Fruit fly (Drosophila melanogaster) whole organism, embryonic: ENCODE data around the gene superdeath.

Experiments
- Adf1 ChIP-seq: fragments of 200-800 bp; sonication (Bioruptor generic); IDR thresholded peaks from 2 replicates; pipeline ENCODE4 v1.3.6; 2022; ENCODE audit warnings: missing biosample characterization, missing genetic modification characterization
- B-H2 ChIP-seq: fragments of 200-800 bp; sonication (Bioruptor generic); optimal IDR thresholded peaks from 2 replicates; lab custom pipeline; 2018; ENCODE audit warnings: missing biosample characterization, mild to moderate bottlenecking, missing genetic modification characterization
- Bteb2 ChIP-seq: fragments of 200-800 bp; sonication (Bioruptor generic); optimal IDR thresholded peaks from 2 replicates; lab custom pipeline; 2016; ENCODE audit warnings: missing biosample characterization, missing genetic modification characterization
- C15 ChIP-seq: fragments of 200-800 bp; sonication (Bioruptor generic); IDR thresholded peaks from 3 replicates; pipeline ENCODE4 v1.3.6; 2022; ENCODE audit warnings: missing biosample characterization, missing genetic modification characterization
- CG10431 ChIP-seq: fragments of 200-800 bp; sonication (Bioruptor generic); optimal IDR thresholded peaks from 3 replicates; lab custom pipeline; 2018; ENCODE audit warnings: missing biosample characterization, mild to moderate bottlenecking, missing genetic modification characterization
- CG11398 ChIP-seq: fragments of 200-800 bp; sonication (Bioruptor generic); optimal IDR thresholded peaks from 2 replicates; lab custom pipeline; 2016; ENCODE audit warnings: missing biosample characterization, missing genetic modification characterization
- CG14710 ChIP-seq: fragments of 200-800 bp; sonication (Bioruptor generic); optimal IDR thresholded peaks from 3 replicates; lab custom pipeline; 2019; ENCODE audit warnings: missing biosample characterization, mild to moderate bottlenecking, missing genetic modification characterization, moderate library complexity
- CG16779 ChIP-seq: fragments of 200-800 bp; sonication (Bioruptor generic); IDR thresholded peaks from 2 replicates; pipeline ENCODE4 v1.3.6; 2022; ENCODE audit warnings: missing biosample characterization, missing genetic modification characterization
- CG16863 ChIP-seq: fragments of 200-800 bp; sonication (Bioruptor generic); optimal IDR thresholded peaks from 3 replicates; lab custom pipeline; 2016; ENCODE audit warnings: missing biosample characterization, missing genetic modification characterization
- CG17361 ChIP-seq: fragments of 200-800 bp; sonication (Bioruptor generic); IDR thresholded peaks from 3 replicates; pipeline ENCODE4 v1.3.6; 2022; ENCODE audit warnings: missing biosample characterization, missing genetic modification characterization
- CG17385 ChIP-seq: fragments of 200-800 bp; sonication (Bioruptor generic); optimal IDR thresholded peaks from 3 replicates; lab custom pipeline; 2018; ENCODE audit warnings: missing biosample characterization, mild to moderate bottlenecking, missing genetic modification characterization
- CG18262 ChIP-seq: fragments of 200-800 bp; optimal IDR thresholded peaks from 3 replicates; lab custom pipeline; 2019; ENCODE audit warnings: missing biosample characterization, mild to moderate bottlenecking, missing genetic modification characterization, moderate library complexity
- CG18764 ChIP-seq: fragments of 200-800 bp; sonication (Bioruptor generic); optimal IDR thresholded peaks from 3 replicates; lab custom pipeline; 2016; ENCODE audit warnings: missing biosample characterization, missing genetic modification characterization
- CG3281 ChIP-seq: fragments of 200-800 bp; sonication (Bioruptor generic); optimal IDR thresholded peaks from 3 replicates; lab custom pipeline; 2017; ENCODE audit warnings: missing biosample characterization, mild to moderate bottlenecking, missing genetic modification characterization
- CG33213 ChIP-seq: fragments of 200-800 bp; sonication (Bioruptor generic); optimal IDR thresholded peaks from 3 replicates; lab custom pipeline; 2016; ENCODE audit warnings: missing biosample characterization, missing genetic modification characterization
- CG3407 ChIP-seq: fragments of 200-800 bp; sonication (Bioruptor generic); optimal IDR thresholded peaks from 2 replicates; lab custom pipeline; 2018; ENCODE audit warnings: missing biosample characterization, mild to moderate bottlenecking, missing genetic modification characterization
- CG4424 ChIP-seq: fragments of 200-800 bp; sonication (Bioruptor generic); optimal IDR thresholded peaks from 3 replicates; lab custom pipeline; 2016; ENCODE audit warnings: missing biosample characterization, missing genetic modification characterization
- CG6272 ChIP-seq: fragments of 200-800 bp; sonication (Bioruptor generic); IDR thresholded peaks from 2 replicates; pipeline ENCODE4 v1.3.6; 2022; ENCODE audit warnings: missing biosample characterization, missing genetic modification characterization
- CG7987 ChIP-seq: fragments of 200-800 bp; sonication (Bioruptor generic); optimal IDR thresholded peaks from 2 replicates; lab custom pipeline; 2018; ENCODE audit warnings: missing biosample characterization, mild to moderate bottlenecking, missing genetic modification characterization, moderate library complexity
- CG9437 ChIP-seq: fragments of 200-800 bp; sonication (Bioruptor generic); optimal IDR thresholded peaks from 2 replicates; lab custom pipeline; 2018; ENCODE audit warnings: missing biosample characterization, mild to moderate bottlenecking, missing genetic modification characterization
- Chrac-16 ChIP-seq: fragments of 200-800 bp; sonication (Bioruptor generic); optimal IDR thresholded peaks from 3 replicates; lab custom pipeline; 2016; ENCODE audit warnings: missing biosample characterization, missing genetic modification characterization
- CkIIα-i1 ChIP-seq: fragments of 200-800 bp; sonication (Bioruptor generic); IDR thresholded peaks from 2 replicates; pipeline ENCODE4 v1.3.6; 2022; ENCODE audit warnings: missing biosample characterization, missing genetic modification characterization
- Deaf1 ChIP-seq: fragments of 200-800 bp; optimal IDR thresholded peaks from 3 replicates; lab custom pipeline; 2019; ENCODE audit warnings: missing biosample characterization, mild to moderate bottlenecking, missing genetic modification characterization, moderate library complexity
- Dref ChIP-seq: fragments of 200-800 bp; sonication (Bioruptor generic); IDR thresholded peaks from 2 replicates; pipeline ENCODE4 v1.3.6; 2022; ENCODE audit warnings: missing biosample characterization, missing genetic modification characterization
- Eip74EF ChIP-seq, 2 experiments: fragments of 200-800 bp in 1 of 2; fragments of >200 bp in 1 of 2; sonication (Bioruptor generic) in 1 of 2; optimal IDR thresholded peaks; 2 replicates each; lab custom pipeline; 2017 to 2019; ENCODE audit warnings: missing biosample characterization in 2 of 2, missing genetic modification characterization in 2 of 2, mild to moderate bottlenecking in 1 of 2, moderate library complexity in 1 of 2
- Fer3 ChIP-seq: fragments of 200-800 bp; sonication (Bioruptor generic); optimal IDR thresholded peaks from 2 replicates; lab custom pipeline; 2018; ENCODE audit warnings: missing biosample characterization, mild to moderate bottlenecking, missing genetic modification characterization, moderate library complexity
- Hr39 ChIP-seq: fragments of >200 bp; optimal IDR thresholded peaks from 2 replicates; lab custom pipeline; 2017
- Side ChIP-seq: fragments of 200-800 bp; sonication (Bioruptor generic); optimal IDR thresholded peaks from 2 replicates; lab custom pipeline; 2016; ENCODE audit warnings: missing biosample characterization, missing genetic modification characterization
- Sry-δ ChIP-seq: fragments of 200-800 bp; sonication (Bioruptor generic); optimal IDR thresholded peaks from 2 replicates; lab custom pipeline; 2016; ENCODE audit warnings: missing biosample characterization, missing genetic modification characterization
- ap ChIP-seq: fragments of 200-800 bp; sonication (Bioruptor generic); IDR thresholded peaks from 2 replicates; pipeline ENCODE4 v1.3.6; 2022; ENCODE audit warnings: missing biosample characterization, missing genetic modification characterization
- bbx ChIP-seq: fragments of 200-800 bp; sonication (Bioruptor generic); IDR thresholded peaks from 2 replicates; pipeline ENCODE4 v1.3.6; 2022; ENCODE audit warnings: missing biosample characterization, missing genetic modification characterization; ENCODE audit not compliant: partially characterized antibody
- chn ChIP-seq: fragments of 200-800 bp; sonication (Bioruptor generic); optimal IDR thresholded peaks from 2 replicates; lab custom pipeline; 2016; ENCODE audit warnings: missing biosample characterization, missing genetic modification characterization
- corto ChIP-seq: fragments of 200-800 bp; sonication (Bioruptor generic); optimal IDR thresholded peaks from 2 replicates; lab custom pipeline; 2016; ENCODE audit warnings: missing biosample characterization, mild to moderate bottlenecking, missing genetic modification characterization, moderate library complexity
- crc ChIP-seq: fragments of 200-800 bp; sonication (Bioruptor generic); optimal IDR thresholded peaks from 2 replicates; lab custom pipeline; 2016; ENCODE audit warnings: missing biosample characterization, missing genetic modification characterization
- dm ChIP-seq: fragments of 200-800 bp; sonication (Bioruptor generic); optimal IDR thresholded peaks from 3 replicates; lab custom pipeline; 2016; ENCODE audit warnings: missing biosample characterization, missing genetic modification characterization
- hb ChIP-seq: fragments of 200-800 bp; sonication (Bioruptor generic); IDR thresholded peaks from 3 replicates; pipeline ENCODE4 v1.3.6; 2022; ENCODE audit warnings: missing biosample characterization, missing genetic modification characterization; ENCODE audit not compliant: partially characterized antibody
- jumu ChIP-seq: fragments of 200-800 bp; sonication (Bioruptor generic); optimal IDR thresholded peaks from 3 replicates; lab custom pipeline; 2016; ENCODE audit warnings: missing biosample characterization, missing genetic modification characterization
- ken ChIP-seq: fragments of 200-800 bp; sonication (Bioruptor generic); IDR thresholded peaks from 3 replicates; pipeline ENCODE4 v1.3.6; 2022; ENCODE audit warnings: missing biosample characterization, missing genetic modification characterization
- lab ChIP-seq: fragments of 200-800 bp; sonication (Bioruptor generic); optimal IDR thresholded peaks from 3 replicates; lab custom pipeline; 2017; ENCODE audit warnings: missing biosample characterization, missing genetic modification characterization, mild to moderate bottlenecking, moderate library complexity, missing genetic modification reagents
- pho ChIP-seq: fragments of 200-800 bp; sonication (Bioruptor generic); optimal IDR thresholded peaks from 2 replicates; lab custom pipeline; 2016; ENCODE audit warnings: missing biosample characterization, missing genetic modification characterization
- pnt ChIP-seq: fragments of 200-800 bp; sonication (Bioruptor generic); optimal IDR thresholded peaks from 3 replicates; lab custom pipeline; 2016; ENCODE audit warnings: missing biosample characterization, missing genetic modification characterization
- pros ChIP-seq: fragments of 200-800 bp; sonication (Bioruptor generic); optimal IDR thresholded peaks from 3 replicates; lab custom pipeline; 2019; ENCODE audit warnings: missing biosample characterization, mild to moderate bottlenecking, missing genetic modification characterization, moderate library complexity
- ranshi ChIP-seq: fragments of 200-800 bp; sonication (Bioruptor generic); IDR thresholded peaks from 2 replicates; pipeline ENCODE4 v1.3.6; 2022; ENCODE audit warnings: missing biosample characterization, missing genetic modification characterization
- row ChIP-seq: fragments of 200-800 bp; sonication (Bioruptor generic); IDR thresholded peaks from 3 replicates; pipeline ENCODE4 v1.3.6; 2022; ENCODE audit warnings: missing biosample characterization, missing genetic modification characterization
- sens-2 ChIP-seq: fragments of 200-800 bp; sonication (Bioruptor generic); IDR thresholded peaks from 2 replicates; pipeline ENCODE4 v1.3.6; 2022; ENCODE audit warnings: missing biosample characterization, missing genetic modification characterization
- sim ChIP-seq: fragments of 200-800 bp; sonication (Bioruptor generic); IDR thresholded peaks from 2 replicates; pipeline ENCODE4 v1.3.6; 2022; ENCODE audit warnings: missing biosample characterization, missing genetic modification characterization
- stwl ChIP-seq: fragments of 200-800 bp; sonication (Bioruptor generic); optimal IDR thresholded peaks from 3 replicates; lab custom pipeline; 2018; ENCODE audit warnings: missing biosample characterization, mild to moderate bottlenecking, missing genetic modification characterization, moderate library complexity
- tx ChIP-seq: fragments of 200-800 bp; sonication (Bioruptor generic); optimal IDR thresholded peaks from 2 replicates; lab custom pipeline; 2016; ENCODE audit warnings: missing biosample characterization, missing genetic modification characterization
- unc-4 ChIP-seq: fragments of 200-800 bp; sonication (Bioruptor generic); IDR thresholded peaks from 2 replicates; pipeline ENCODE4 v1.3.6; 2022; ENCODE audit warnings: missing biosample characterization, missing genetic modification characterization; ENCODE audit not compliant: partially characterized antibody
- wek ChIP-seq: fragments of 200-800 bp; sonication (Bioruptor generic); optimal IDR thresholded peaks from 3 replicates; lab custom pipeline; 2018; ENCODE audit warnings: missing biosample characterization, mild to moderate bottlenecking, missing genetic modification characterization, moderate library complexity
- z ChIP-seq: fragments of 200-800 bp; sonication (Bioruptor generic); IDR thresholded peaks from 3 replicates; pipeline ENCODE4 v1.3.6; 2022; ENCODE audit warnings: missing biosample characterization, missing genetic modification characterization

superdeath gene

dm6 chr3R:29151621-29152092 lies 13.2 kb downstream of the superdeath start, which contains the start of gene eIF2D (continued):
- TF ChIP-seq C15 (GFP tag; lab: Robert Waterston, UW): no peak
- no peak for TF ChIP-seq sim (GFP tag; lab: Robert Waterston, UW)
- no peak for TF ChIP-seq unc-4 (GFP tag; lab: Robert Waterston, UW)
- TF ChIP-seq z (GFP tag; lab: Robert Waterston, UW): no peak
- peak; percentile 62 for TF ChIP-seq CG14710 (tag; lab: Kevin White, UChicago)
- peak; percentile 77 for TF ChIP-seq CG17361 (GFP tag; lab: Robert Waterston, UW)
- no peak for TF ChIP-seq CG3407 (GFP tag; lab: Kevin White, UChicago)
- no peak for TF ChIP-seq Hr39 (lab: Kevin White, UChicago)
- no peak for TF ChIP-seq CG33213 (GFP tag; lab: Kevin White, UChicago)
- no peak for TF ChIP-seq Adf1 (GFP tag; lab: Robert Waterston, UW)
- peak; percentile 36 for TF ChIP-seq crc (GFP tag; lab: Kevin White, UChicago)
- peak; percentile 40; the same call in 1 of the 2 replicates for TF ChIP-seq sens-2 (GFP tag; lab: Robert Waterston, UW)
- TF ChIP-seq ap (GFP tag; lab: Robert Waterston, UW): 0 out of 2 replicates have a peak, but pooled peaks have one; percentile 21
- peak; percentile 60 for TF ChIP-seq Fer3 (tag; lab: Kevin White, UChicago)
- TF ChIP-seq Sry-δ: peak; percentile 24
- 0 out of 3 replicates have a peak, but pooled peaks have one; percentile 49 for TF ChIP-seq ken (GFP tag; lab: Robert Waterston, UW)
- peak; percentile 54 for TF ChIP-seq chn (GFP tag; lab: Kevin White, UChicago)
- TF ChIP-seq dm: peak; percentile 33
- TF ChIP-seq CG16779 (GFP tag; lab: Robert Waterston, UW): 0 out of 2 replicates have a peak, but pooled peaks have one; percentile 14
- TF ChIP-seq CG18262 (tag; lab: Kevin White, UChicago): peak; percentile 72
- TF ChIP-seq stwl (tag; lab: Kevin White, UChicago): no peak
- TF ChIP-seq Dref: no peak
- TF ChIP-seq lab (GFP tag; lab: Kevin White, UChicago): peak; percentile 77
- peak; percentile 21 for TF ChIP-seq CG9437
- TF ChIP-seq Side (GFP tag; lab: Kevin White, UChicago): peak; percentile 9
- peak; percentile 87 for TF ChIP-seq row (GFP tag; lab: Robert Waterston, UW)
- no peak for TF ChIP-seq tx (GFP tag; lab: Kevin White, UChicago)
- TF ChIP-seq pho (GFP tag; lab: Kevin White, UChicago): peak; percentile 24
- TF ChIP-seq CG6272 (GFP tag; lab: Robert Waterston, UW): peak; percentile 45
- TF ChIP-seq corto: no peak
- TF ChIP-seq Eip74EF (GFP tag; optimal IDR thresholded peaks at IDR 0.05; lab: Kevin White, UChicago): peak in 1 of 2 experiments; percentile 63
- peak; percentile 64; the same call in 1 of the 2 replicates for TF ChIP-seq ranshi
- no peak for TF ChIP-seq CG7987 (GFP tag; lab: Kevin White, UChicago)
- peak; percentile 90 for TF ChIP-seq pros (GFP tag; lab: Kevin White, UChicago)
- peak; percentile 53 for TF ChIP-seq Bteb2
- TF ChIP-seq CG17385 (GFP tag; lab: Kevin White, UChicago): peak; percentile 66
- TF ChIP-seq CkIIα-i1 (GFP tag; lab: Robert Waterston, UW): no peak
- TF ChIP-seq wek (GFP tag; lab: Kevin White, UChicago): peak; percentile 83
- TF ChIP-seq CG3281 (GFP tag; lab: Kevin White, UChicago): peak; percentile 68
- TF ChIP-seq CG18764 (GFP tag; lab: Kevin White, UChicago): no peak
- TF ChIP-seq Chrac-16 (GFP tag; lab: Kevin White, UChicago): peak; percentile 50
- TF ChIP-seq pnt (GFP tag; lab: Kevin White, UChicago): no peak
- TF ChIP-seq CG10431 (GFP tag; lab: Kevin White, UChicago): no peak
- TF ChIP-seq CG11398 (GFP tag; lab: Kevin White, UChicago): no peak
- TF ChIP-seq CG4424 (GFP tag; lab: Kevin White, UChicago): peak; percentile 66
- peak; percentile 50 for TF ChIP-seq CG16863 (GFP tag; lab: Kevin White, UChicago)
- no peak for TF ChIP-seq bbx (GFP tag; lab: Robert Waterston, UW)
- TF ChIP-seq jumu: peak; percentile 28
- TF ChIP-seq B-H2: peak; percentile 46
- TF ChIP-seq Deaf1 (tag; lab: Kevin White, UChicago): no peak
- no peak for TF ChIP-seq hb (GFP tag; lab: Robert Waterston, UW)
